Fruit fly (Drosophila melanogaster): ENCODE measurements around the gene Prosbeta6.
A peak's percentile ranks its signal among the peaks of the same experiment; 100 is the strongest.

The Prosbeta6 gene

dm6 chr3L:16610201-16610600 is at the start of gene Prosbeta6:
Prosbeta6 (minus strand) TSS chr3L:16610418.
- TF ChIP-seq brk (GFP tag; optimal IDR thresholded peaks at IDR 0.05) = peak; percentile 25
- no peak for TF ChIP-seq woc (GFP tag; optimal IDR thresholded peaks at IDR 0.05)

- TF ChIP-seq rgr (GFP tag; optimal IDR thresholded peaks at IDR 0.05) (no peak), tai (GFP tag; optimal IDR thresholded peaks at IDR 0.05) (no peak), CG32264 (GFP tag; optimal IDR thresholded peaks at IDR 0.05) (no peak), sage (GFP tag; optimal IDR thresholded peaks at IDR 0.05) (no peak), brk (GFP tag; optimal IDR thresholded peaks at IDR 0.05) (no peak), Rel (GFP tag; optimal IDR thresholded peaks at IDR 0.05) (no peak), Rel (tag; optimal IDR thresholded peaks at IDR 0.05) (no peak), pan (optimal IDR thresholded peaks at IDR 0.05) (no peak), CrebA (GFP tag; optimal IDR thresholded peaks at IDR 0.05; ENCODE audit: borderline replicate concordance) (no peak), usp (GFP tag; optimal IDR thresholded peaks at IDR 0.05) (no peak), Hnf4 (GFP tag; optimal IDR thresholded peaks at IDR 0.05) (no peak), Myc (optimal IDR thresholded peaks at IDR 0.05) (no peak), Hr78 (GFP tag; optimal IDR thresholded peaks at IDR 0.05) (no peak), sv (GFP tag; optimal IDR thresholded peaks at IDR 0.05) (no peak), CG9705 (GFP tag; optimal IDR thresholded peaks at IDR 0.05) (no peak)
Measured at dm6 chr3L:16659099-16659498, 48.9 kb upstream of the Prosbeta6 start.

dm6 chr3L:16657014-16657413 is 46.8 kb upstream of the Prosbeta6 start:
- TF ChIP-seq CG9705 (GFP tag; optimal IDR thresholded peaks at IDR 0.05) (no peak), ey (GFP tag; optimal IDR thresholded peaks at IDR 0.05) (peak; percentile 47), sv (GFP tag; optimal IDR thresholded peaks at IDR 0.05) (no peak), usp (GFP tag; optimal IDR thresholded peaks at IDR 0.05) (no peak), rgr (GFP tag; optimal IDR thresholded peaks at IDR 0.05) (peak; percentile 18), OdsH (GFP tag; optimal IDR thresholded peaks at IDR 0.05) (peak; percentile 47), pan (optimal IDR thresholded peaks at IDR 0.05) (no peak), h (GFP tag; optimal IDR thresholded peaks at IDR 0.05) (peak; percentile 57), fru (GFP tag; optimal IDR thresholded peaks at IDR 0.05) (peak; percentile 42), br (GFP tag; optimal IDR thresholded peaks at IDR 0.05) (peak; percentile 29), Sp1 (GFP tag; optimal IDR thresholded peaks at IDR 0.05) (peak; percentile 0), foxo (GFP tag; optimal IDR thresholded peaks at IDR 0.05) (peak in 1 of 2 experiments; percentile 42), psq (GFP tag; optimal IDR thresholded peaks at IDR 0.05) (peak; percentile 34)

- TF ChIP-seq sv (GFP tag; optimal IDR thresholded peaks at IDR 0.05) (no peak), GATAd (GFP tag; optimal IDR thresholded peaks at IDR 0.05) (no peak), foxo (GFP tag; optimal IDR thresholded peaks at IDR 0.05) (peak in 1 of 2 experiments; percentile 30), ey (GFP tag; optimal IDR thresholded peaks at IDR 0.05) (no peak), fru (GFP tag; optimal IDR thresholded peaks at IDR 0.05) (peak; percentile 12), HLH106 (tag; optimal IDR thresholded peaks at IDR 0.05) (no peak), Sp1 (GFP tag; optimal IDR thresholded peaks at IDR 0.05) (no peak), CrebA (GFP tag; optimal IDR thresholded peaks at IDR 0.05; ENCODE audit: borderline replicate concordance) (no peak), rgr (GFP tag; optimal IDR thresholded peaks at IDR 0.05) (no peak), tai (GFP tag; optimal IDR thresholded peaks at IDR 0.05) (no peak), sage (GFP tag; optimal IDR thresholded peaks at IDR 0.05) (no peak), CG32264 (GFP tag; optimal IDR thresholded peaks at IDR 0.05) (no peak), Dfd (GFP tag; optimal IDR thresholded peaks at IDR 0.05) (no peak), psq (GFP tag; optimal IDR thresholded peaks at IDR 0.05) (no peak), Hnf4 (GFP tag; optimal IDR thresholded peaks at IDR 0.05) (no peak), dmrt93B (GFP tag; optimal IDR thresholded peaks at IDR 0.05) (no peak), h (GFP tag; optimal IDR thresholded peaks at IDR 0.05) (peak; percentile 7), Hr78 (GFP tag; optimal IDR thresholded peaks at IDR 0.05) (no peak), usp (GFP tag; optimal IDR thresholded peaks at IDR 0.05) (no peak)
Measured at dm6 chr3L:16653679-16654078, 43.5 kb upstream of the Prosbeta6 start.

dm6 chr3L:16652531-16652930 is 42.3 kb upstream of the Prosbeta6 start:
- TF ChIP-seq OdsH (GFP tag; optimal IDR thresholded peaks at IDR 0.05) (no peak), Sp1 (GFP tag; optimal IDR thresholded peaks at IDR 0.05) (no peak), pan (optimal IDR thresholded peaks at IDR 0.05) (no peak), dmrt93B (GFP tag; optimal IDR thresholded peaks at IDR 0.05) (no peak), dl (GFP tag; optimal IDR thresholded peaks at IDR 0.05; ENCODE audit: insufficient read depth in 1 of 2, partially characterized antibody in 2 of 2) (no peak), CG32264 (GFP tag; optimal IDR thresholded peaks at IDR 0.05) (no peak), foxo (GFP tag; optimal IDR thresholded peaks at IDR 0.05) (no peak), lola (GFP tag; optimal IDR thresholded peaks at IDR 0.05) (no peak), CrebA (GFP tag; optimal IDR thresholded peaks at IDR 0.05; ENCODE audit: borderline replicate concordance) (no peak), Dfd (GFP tag; optimal IDR thresholded peaks at IDR 0.05) (no peak)

Data from whole organism, wandering third instar larva.